Fruit fly (Drosophila melanogaster) whole organism, wandering third instar larva: Measurements from ENCODE around the gene CCAP-R.
A peak's percentile ranks its signal among the peaks of the same experiment; 100 is the strongest.

Experiments used
- Abd-B ChIP-seq: fragments of >200 bp; optimal IDR thresholded peaks from 2 replicates; lab custom pipeline; 2017; ENCODE audit warnings: missing biosample characterization, missing genetic modification characterization
- CG32264 ChIP-seq: fragments of 200-800 bp; sonication (Bioruptor generic); optimal IDR thresholded peaks from 2 replicates; lab custom pipeline; 2016; ENCODE audit warnings: missing biosample characterization, missing genetic modification characterization
- CG9705 ChIP-seq: fragments of 200-800 bp; sonication (Bioruptor generic); optimal IDR thresholded peaks from 2 replicates; lab custom pipeline; 2018; ENCODE audit warnings: missing biosample characterization, mild to moderate bottlenecking, missing genetic modification characterization
- CrebA ChIP-seq: fragments of 200-800 bp; sonication (Bioruptor generic); optimal IDR thresholded peaks from 2 replicates; lab custom pipeline; 2016; ENCODE audit warnings: missing biosample characterization, mild to moderate bottlenecking, missing genetic modification characterization, borderline replicate concordance
- Dfd ChIP-seq: fragments of >200 bp; optimal IDR thresholded peaks from 2 replicates; lab custom pipeline; 2017; ENCODE audit warnings: missing biosample characterization, missing genetic modification characterization
- Dif ChIP-seq: fragments of 200-275, 200-300 bp; sonication (Bioruptor generic); optimal IDR thresholded peaks from 2 replicates; lab custom pipeline; 2018; ENCODE audit warnings: missing biosample characterization, missing genetic modification characterization; ENCODE audit not compliant: partially characterized antibody
- GATAd ChIP-seq: sonication (Bioruptor generic); optimal IDR thresholded peaks from 2 replicates; lab custom pipeline; 2016; ENCODE audit warnings: missing biosample characterization, missing genetic modification characterization
- HLH106 ChIP-seq: fragments of 200-800 bp; optimal IDR thresholded peaks from 3 replicates; lab custom pipeline; 2019; ENCODE audit warnings: missing biosample characterization, mild to moderate bottlenecking, missing genetic modification characterization, moderate library complexity
- Hnf4 ChIP-seq: fragments of 200-800 bp; sonication (Bioruptor generic); optimal IDR thresholded peaks from 2 replicates; lab custom pipeline; 2016; ENCODE audit warnings: missing biosample characterization, mild to moderate bottlenecking, missing genetic modification characterization
- Hr78 ChIP-seq: fragments of >200 bp; optimal IDR thresholded peaks from 2 replicates; lab custom pipeline; 2017; ENCODE audit warnings: missing biosample characterization, missing genetic modification characterization
- Hr83 ChIP-seq: fragments of 200-300 bp; sonication (Bioruptor generic); optimal IDR thresholded peaks from 2 replicates; lab custom pipeline; 2016; ENCODE audit warnings: missing biosample characterization, mild to moderate bottlenecking, missing genetic modification characterization, moderate library complexity; ENCODE audit not compliant: poor library complexity, severe bottlenecking
- Jra ChIP-seq: sonication (Bioruptor generic); optimal IDR thresholded peaks from 2 replicates; lab custom pipeline; 2016; ENCODE audit warnings: missing biosample characterization, missing genetic modification characterization
- Mio ChIP-seq: sonication (Bioruptor generic); optimal IDR thresholded peaks from 2 replicates; lab custom pipeline; 2016; ENCODE audit warnings: missing biosample characterization, missing genetic modification characterization
- Myc ChIP-seq: fragments of >200 bp; optimal IDR thresholded peaks from 2 replicates; lab custom pipeline; 2017
- N ChIP-seq: fragments of >200 bp; optimal IDR thresholded peaks from 2 replicates; lab custom pipeline; 2018; ENCODE audit warnings: missing biosample characterization, missing external identifiers, missing genetic modification characterization
- OdsH ChIP-seq: fragments of 200-800 bp; sonication (Bioruptor generic); optimal IDR thresholded peaks from 2 replicates; lab custom pipeline; 2016; ENCODE audit warnings: missing biosample characterization, mild to moderate bottlenecking, missing genetic modification characterization
- Rel ChIP-seq, 2 experiments: fragments of 200-800 bp; sonication (Bioruptor generic) in 1 of 2; optimal IDR thresholded peaks; 2 replicates in 1 of 2; 3 replicates in 1 of 2; lab custom pipeline; 2016 to 2019; ENCODE audit warnings: mild to moderate bottlenecking in 2 of 2, missing biosample characterization in 2 of 2, missing genetic modification characterization in 2 of 2, moderate library complexity in 1 of 2
- Sp1 ChIP-seq: fragments of 200-800 bp; sonication (Bioruptor generic); optimal IDR thresholded peaks from 3 replicates; lab custom pipeline; 2019; ENCODE audit warnings: missing biosample characterization, mild to moderate bottlenecking, missing genetic modification characterization, moderate library complexity
- Vsx2 ChIP-seq: fragments of 200-300, 225-300 bp; sonication (Bioruptor generic); optimal IDR thresholded peaks from 2 replicates; lab custom pipeline; 2018; ENCODE audit warnings: missing biosample characterization, missing genetic modification characterization; ENCODE audit not compliant: partially characterized antibody
- br ChIP-seq: fragments of 200-800 bp; sonication (Bioruptor generic); optimal IDR thresholded peaks from 2 replicates; lab custom pipeline; 2016; ENCODE audit warnings: missing biosample characterization, missing genetic modification characterization
- brk ChIP-seq: fragments of 200-800 bp; sonication (Bioruptor generic); optimal IDR thresholded peaks from 2 replicates; lab custom pipeline; 2016; ENCODE audit warnings: missing biosample characterization, mild to moderate bottlenecking, missing genetic modification characterization
- dl ChIP-seq, 2 experiments: fragments of 175-275, 200-275 bp in 1 of 2; fragments of 200-275 bp in 1 of 2; sonication (Bioruptor generic); optimal IDR thresholded peaks; lab custom pipeline; 2018; ENCODE audit warnings: mild to moderate bottlenecking in 2 of 2, missing biosample characterization in 2 of 2, missing genetic modification characterization in 2 of 2, moderate library complexity in 2 of 2; ENCODE audit not compliant: partially characterized antibody in 2 of 2, insufficient read depth in 1 of 2
- dmrt93B ChIP-seq: fragments of 200-800 bp; sonication (Bioruptor generic); optimal IDR thresholded peaks from 2 replicates; lab custom pipeline; 2018; ENCODE audit warnings: missing biosample characterization, mild to moderate bottlenecking, missing genetic modification characterization
- dsf ChIP-seq: sonication (Bioruptor generic); optimal IDR thresholded peaks from 2 replicates; lab custom pipeline; 2016; ENCODE audit warnings: missing biosample characterization, missing genetic modification characterization, borderline replicate concordance
- ey ChIP-seq: fragments of 200-800 bp; sonication (Bioruptor generic); optimal IDR thresholded peaks from 2 replicates; lab custom pipeline; 2016; ENCODE audit warnings: missing biosample characterization, missing genetic modification characterization
- foxo ChIP-seq, 2 experiments: fragments of 200-800 bp; sonication (Bioruptor generic); optimal IDR thresholded peaks; 2 replicates in 1 of 2; 3 replicates in 1 of 2; lab custom pipeline; 2016 to 2017; ENCODE audit warnings: missing biosample characterization in 2 of 2, missing genetic modification characterization in 2 of 2
- fru ChIP-seq: fragments of 200-800 bp; sonication (Bioruptor generic); optimal IDR thresholded peaks from 3 replicates; lab custom pipeline; 2016; ENCODE audit warnings: missing biosample characterization, mild to moderate bottlenecking, missing genetic modification characterization
- h ChIP-seq: fragments of 200-800 bp; sonication (Bioruptor generic); optimal IDR thresholded peaks from 3 replicates; lab custom pipeline; 2016; ENCODE audit warnings: missing biosample characterization, mild to moderate bottlenecking, missing genetic modification characterization
- jim ChIP-seq: fragments of 175-275, 200-325 bp; sonication (Bioruptor generic); optimal IDR thresholded peaks from 2 replicates; lab custom pipeline; 2016; ENCODE audit warnings: missing biosample characterization, mild to moderate bottlenecking, missing genetic modification characterization
- lola ChIP-seq: fragments of >200 bp; optimal IDR thresholded peaks from 2 replicates; lab custom pipeline; 2017; ENCODE audit warnings: missing biosample characterization, missing genetic modification characterization
- pan ChIP-seq: fragments of >200 bp; optimal IDR thresholded peaks from 2 replicates; lab custom pipeline; 2017
- psq ChIP-seq: fragments of 200-800 bp; sonication (Bioruptor generic); optimal IDR thresholded peaks from 3 replicates; lab custom pipeline; 2017; ENCODE audit warnings: missing biosample characterization, mild to moderate bottlenecking, missing genetic modification characterization, moderate library complexity
- rgr ChIP-seq: fragments of 200-800 bp; sonication (Bioruptor generic); optimal IDR thresholded peaks from 3 replicates; lab custom pipeline; 2016; ENCODE audit warnings: missing biosample characterization, mild to moderate bottlenecking, missing genetic modification characterization
- sv ChIP-seq: fragments of 200-800 bp; sonication (Bioruptor generic); optimal IDR thresholded peaks from 3 replicates; lab custom pipeline; 2016; ENCODE audit warnings: missing biosample characterization, missing genetic modification characterization
- usp ChIP-seq: fragments of >200 bp; optimal IDR thresholded peaks from 2 replicates; lab custom pipeline; 2017; ENCODE audit warnings: missing biosample characterization, missing genetic modification characterization
- woc ChIP-seq: sonication (Bioruptor generic); optimal IDR thresholded peaks from 2 replicates; lab custom pipeline; 2016; ENCODE audit warnings: missing biosample characterization, mild to moderate bottlenecking, missing genetic modification characterization

The CCAP-R gene

dm6 chr3R:25888307-25889075 is 67.6 kb downstream of the CCAP-R start, which contains the start of gene Lnk:
Lnk (plus strand) TSS chr3R:25888542.
- TF ChIP-seq fru (GFP tag; lab: Kevin White, UChicago): no peak
- TF ChIP-seq Myc (lab: Kevin White, UChicago): peak; percentile 80
- TF ChIP-seq ey: no peak
- no peak for TF ChIP-seq Hnf4 (GFP tag; lab: Kevin White, UChicago)
- TF ChIP-seq h (GFP tag; lab: Kevin White, UChicago): peak; percentile 11
- TF ChIP-seq sv (GFP tag; lab: Kevin White, UChicago): peak; percentile 46
- no peak for TF ChIP-seq dmrt93B
- no peak for TF ChIP-seq Rel (GFP tag; optimal IDR thresholded peaks at IDR 0.05; lab: Kevin White, UChicago)
- peak; percentile 41 for TF ChIP-seq Rel (tag; optimal IDR thresholded peaks at IDR 0.05; lab: Kevin White, UChicago)
- no peak for TF ChIP-seq Hr78
- TF ChIP-seq CrebA (GFP tag; lab: Kevin White, UChicago): no peak
- no peak for TF ChIP-seq Mio (GFP tag; lab: Kevin White, UChicago)
- TF ChIP-seq Vsx2 (GFP tag; lab: Kevin White, UChicago): no peak
- peak; percentile 49 for TF ChIP-seq Sp1 (GFP tag; lab: Kevin White, UChicago)
- TF ChIP-seq Dif: no peak
- TF ChIP-seq Dfd (GFP tag; lab: Kevin White, UChicago): no peak
- TF ChIP-seq Hr83 (GFP tag; lab: Kevin White, UChicago): peak; percentile 40
- no peak for TF ChIP-seq rgr (GFP tag; lab: Kevin White, UChicago)

dm6 chr3R:25885136-25885535 is 70.9 kb downstream of the CCAP-R start:
- TF ChIP-seq Sp1 (GFP tag; lab: Kevin White, UChicago): peak; percentile 40
- TF ChIP-seq Hr78: no peak
- TF ChIP-seq fru (GFP tag; lab: Kevin White, UChicago): no peak
- no peak for TF ChIP-seq woc (GFP tag; lab: Kevin White, UChicago)
- TF ChIP-seq br (GFP tag; lab: Kevin White, UChicago): peak; percentile 46
- peak in 1 of 2 experiments; percentile 23 for TF ChIP-seq foxo (GFP tag; optimal IDR thresholded peaks at IDR 0.05; lab: Kevin White, UChicago)
- no peak for TF ChIP-seq N (GFP tag; lab: Kevin White, UChicago)
- peak; percentile 0 for TF ChIP-seq ey
- TF ChIP-seq jim: no peak
- TF ChIP-seq Hr83 (GFP tag; lab: Kevin White, UChicago): no peak
- TF ChIP-seq h (GFP tag; lab: Kevin White, UChicago): peak; percentile 38
- TF ChIP-seq Hnf4 (GFP tag; lab: Kevin White, UChicago): no peak
- no peak for TF ChIP-seq brk (GFP tag; lab: Kevin White, UChicago)
- TF ChIP-seq Dfd (GFP tag; lab: Kevin White, UChicago): no peak
- TF ChIP-seq Jra: no peak
- TF ChIP-seq dsf: no peak
- TF ChIP-seq psq (GFP tag; lab: Kevin White, UChicago): peak; percentile 20
- TF ChIP-seq CrebA (GFP tag; lab: Kevin White, UChicago): no peak
- no peak for TF ChIP-seq dmrt93B
- TF ChIP-seq Rel (GFP tag; optimal IDR thresholded peaks at IDR 0.05; lab: Kevin White, UChicago): no peak
- no peak for TF ChIP-seq Rel (tag; optimal IDR thresholded peaks at IDR 0.05; lab: Kevin White, UChicago)
- TF ChIP-seq Abd-B (GFP tag; lab: Kevin White, UChicago): no peak
- TF ChIP-seq CG32264 (GFP tag; lab: Kevin White, UChicago): no peak
- no peak for TF ChIP-seq Vsx2 (GFP tag; lab: Kevin White, UChicago)
- TF ChIP-seq usp: no peak
- TF ChIP-seq Mio (GFP tag; lab: Kevin White, UChicago): no peak
- TF ChIP-seq Dif: no peak
- TF ChIP-seq sv (GFP tag; lab: Kevin White, UChicago): no peak
- TF ChIP-seq dl (GFP tag; optimal IDR thresholded peaks at IDR 0.05; lab: Kevin White, UChicago; ENCODE audit: insufficient read depth in 1 of 2, partially characterized antibody in 2 of 2): no peak
- no peak for TF ChIP-seq HLH106 (tag; lab: Kevin White, UChicago)
- no peak for TF ChIP-seq lola (GFP tag; lab: Kevin White, UChicago)
- peak; percentile 51 for TF ChIP-seq OdsH (GFP tag; lab: Kevin White, UChicago)
- peak; percentile 1 for TF ChIP-seq CG9705
- no peak for TF ChIP-seq pan (lab: Kevin White, UChicago)
- no peak for TF ChIP-seq GATAd (GFP tag; lab: Kevin White, UChicago)
- peak; percentile 63 for TF ChIP-seq rgr (GFP tag; lab: Kevin White, UChicago)
